Worm (Caenorhabditis elegans): Measurements from ENCODE around the gene asd-1.

The asd-1 gene

ce11 chrIII:4194349-4195110, 2.6 kb upstream of the asd-1 start:
- no peak for TF ChIP-seq mls-2 (tag; optimal IDR thresholded peaks at IDR 0.05)
- no peak for TF ChIP-seq elt-1 (tag; optimal IDR thresholded peaks at IDR 0.05; ENCODE audit: borderline replicate concordance, insufficient read depth)
- no peak for TF ChIP-seq unc-120 (tag; optimal IDR thresholded peaks at IDR 0.05; ENCODE audit: poor library complexity, severe bottlenecking)
- TF ChIP-seq lsy-2 (tag; optimal IDR thresholded peaks at IDR 0.05), result no peak
- TF ChIP-seq mab-5 (tag; optimal IDR thresholded peaks at IDR 0.05), result no peak
- TF ChIP-seq ceh-39 (tag; optimal IDR thresholded peaks at IDR 0.05), result no peak
- TF ChIP-seq sem-2 (GFP tag; optimal IDR thresholded peaks at IDR 0.05), result no peak
- TF ChIP-seq blmp-1 (tag; optimal IDR thresholded peaks at IDR 0.05), result no peak
- no peak for TF ChIP-seq elt-3 (tag; optimal IDR thresholded peaks at IDR 0.05)
- TF ChIP-seq zip-8 (tag; optimal IDR thresholded peaks at IDR 0.05), result no peak
- TF ChIP-seq ceh-43 (GFP tag; optimal IDR thresholded peaks at IDR 0.05), result no peak
- TF ChIP-seq pha-4 (tag; optimal IDR thresholded peaks at IDR 0.05), result no peak
- no peak for TF ChIP-seq lin-13 (tag; optimal IDR thresholded peaks at IDR 0.05)

ce11 chrIII:4195306-4196008, 1.6 kb upstream of the asd-1 start:
- TF ChIP-seq snpc-4 (tag; optimal IDR thresholded peaks at IDR 0.05) (no peak), nhr-12 (tag; optimal IDR thresholded peaks at IDR 0.05) (no peak), ceh-43 (GFP tag; optimal IDR thresholded peaks at IDR 0.05) (no peak), ceh-83 (GFP tag; optimal IDR thresholded peaks at IDR 0.05) (no peak), lin-32 (GFP tag; optimal IDR thresholded peaks at IDR 0.05) (peak; percentile 50), unc-120 (tag; optimal IDR thresholded peaks at IDR 0.05; ENCODE audit: poor library complexity, severe bottlenecking) (no peak), mab-5 (tag; optimal IDR thresholded peaks at IDR 0.05) (peak; percentile 20), bed-3 (GFP tag; optimal IDR thresholded peaks at IDR 0.05) (no peak), drap-1 (GFP tag; optimal IDR thresholded peaks at IDR 0.05) (no peak), nhr-28 (tag; optimal IDR thresholded peaks at IDR 0.05) (no peak), ceh-39 (tag; optimal IDR thresholded peaks at IDR 0.05) (no peak), elt-3 (tag; optimal IDR thresholded peaks at IDR 0.05) (no peak), mls-2 (tag; optimal IDR thresholded peaks at IDR 0.05) (no peak), cnd-1 (tag; optimal IDR thresholded peaks at IDR 0.05) (peak; percentile 3), ces-1 (GFP tag; optimal IDR thresholded peaks at IDR 0.05) (peak; percentile 35), pha-4 (tag; optimal IDR thresholded peaks at IDR 0.05) (no peak), flh-1 (GFP tag; optimal IDR thresholded peaks at IDR 0.05) (no peak), hlh-1 (tag; optimal IDR thresholded peaks at IDR 0.05) (no peak), lin-13 (tag; optimal IDR thresholded peaks at IDR 0.05) (no peak), lsy-2 (tag; optimal IDR thresholded peaks at IDR 0.05) (no peak), unc-62 (GFP tag; optimal IDR thresholded peaks at IDR 0.05) (no peak)

ce11 chrIII:4196301-4196987, 641 bp upstream of the asd-1 start:
- TF ChIP-seq sem-2 (GFP tag; optimal IDR thresholded peaks at IDR 0.05) (no peak), unc-120 (tag; optimal IDR thresholded peaks at IDR 0.05; ENCODE audit: poor library complexity, severe bottlenecking) (peak; percentile 88), mep-1 (tag; optimal IDR thresholded peaks at IDR 0.05) (peak; percentile 37), nhr-237 (tag; optimal IDR thresholded peaks at IDR 0.05) (peak; percentile 5), ceh-83 (GFP tag; optimal IDR thresholded peaks at IDR 0.05) (no peak), nhr-12 (tag; optimal IDR thresholded peaks at IDR 0.05) (no peak), lsy-2 (tag; optimal IDR thresholded peaks at IDR 0.05) (peak; percentile 50), unc-62 (GFP tag; optimal IDR thresholded peaks at IDR 0.05) (no peak), nhr-28 (tag; optimal IDR thresholded peaks at IDR 0.05) (no peak), tbx-8 (GFP tag; optimal IDR thresholded peaks at IDR 0.05) (no peak), pha-4 (tag; optimal IDR thresholded peaks at IDR 0.05) (no peak), ces-1 (GFP tag; optimal IDR thresholded peaks at IDR 0.05) (peak; percentile 15), bed-3 (GFP tag; optimal IDR thresholded peaks at IDR 0.05) (no peak), sptf-1 (tag; optimal IDR thresholded peaks at IDR 0.05) (no peak), ham-2 (GFP tag; optimal IDR thresholded peaks at IDR 0.05) (no peak), drap-1 (GFP tag; optimal IDR thresholded peaks at IDR 0.05) (no peak), elt-1 (tag; optimal IDR thresholded peaks at IDR 0.05; ENCODE audit: borderline replicate concordance, insufficient read depth) (no peak), zip-8 (tag; optimal IDR thresholded peaks at IDR 0.05) (no peak), cnd-1 (tag; optimal IDR thresholded peaks at IDR 0.05) (no peak), mls-2 (tag; optimal IDR thresholded peaks at IDR 0.05) (peak; percentile 4), ceh-39 (tag; optimal IDR thresholded peaks at IDR 0.05) (peak; percentile 22), ztf-11 (tag; optimal IDR thresholded peaks at IDR 0.05) (no peak), nhr-2 (tag; optimal IDR thresholded peaks at IDR 0.05) (no peak)

All from whole organism, mixed stage, embryonic.